In genomic region chrX:19323835-19324133, dm6 we compare ENCODE assay signal across 1 fruit fly cellular context.
TF ChIP-seq lines count a peak whose summit lies in the region.

No protein-coding gene starts in this region.

TF ChIP-seq in whole organism, embryonic, 481 proteins besides CTCF, POLR2A, EP300 and RAD21 (continued from another document):
- TF ChIP-seq gsb (GFP tag; IDR thresholded peaks at IDR 0.05; lab: Robert Waterston, UW) (peak; percentile 71), salm (tag; optimal IDR thresholded peaks at IDR 0.05; lab: Kevin White, UChicago) (peak; percentile 54), ara (GFP tag; IDR thresholded peaks at IDR 0.05; lab: Robert Waterston, UW) (peak; percentile 55), HmgD (GFP tag; optimal IDR thresholded peaks at IDR 0.05; lab: Kevin White, UChicago) (no peak), CG18764 (GFP tag; optimal IDR thresholded peaks at IDR 0.05; lab: Kevin White, UChicago) (peak; percentile 39), knrl (GFP tag; IDR thresholded peaks at IDR 0.05; lab: Robert Waterston, UW; ENCODE audit: partially characterized antibody) (no peak), amos (GFP tag; IDR thresholded peaks at IDR 0.05; lab: Robert Waterston, UW; ENCODE audit: partially characterized antibody) (no peak), Atf6 (GFP tag; IDR thresholded peaks at IDR 0.05; lab: Robert Waterston, UW) (peak; percentile 88), nau (GFP tag; optimal IDR thresholded peaks at IDR 0.05; lab: Kevin White, UChicago) (peak; percentile 68), hth (optimal IDR thresholded peaks at IDR 0.05; lab: Kevin White, UChicago) (no peak), pho (GFP tag; optimal IDR thresholded peaks at IDR 0.05; lab: Kevin White, UChicago) (peak; percentile 84), fu2 (GFP tag; optimal IDR thresholded peaks at IDR 0.05; lab: Kevin White, UChicago) (peak; percentile 35), CoRest (tag; optimal IDR thresholded peaks at IDR 0.05; lab: Kevin White, UChicago) (peak; percentile 79), CG1832 (GFP tag; optimal IDR thresholded peaks at IDR 0.05; lab: Kevin White, UChicago) (no peak), gro (GFP tag; optimal IDR thresholded peaks at IDR 0.05; lab: Kevin White, UChicago) (peak; percentile 73), MESR4 (GFP tag; optimal IDR thresholded peaks at IDR 0.05; lab: Kevin White, UChicago) (peak; percentile 1), Hmx (GFP tag; optimal IDR thresholded peaks at IDR 0.05; lab: Kevin White, UChicago) (peak; percentile 27), lbe (GFP tag; optimal IDR thresholded peaks at IDR 0.05; lab: Kevin White, UChicago) (peak; percentile 55), Aef1 (GFP tag; IDR thresholded peaks at IDR 0.05; lab: Robert Waterston, UW) (peak; percentile 75), Med (GFP tag; lab: Kevin White, UChicago) (peak; percentile 96), sqz (GFP tag; optimal IDR thresholded peaks at IDR 0.05; lab: Kevin White, UChicago) (no peak), Antp (GFP tag; optimal IDR thresholded peaks at IDR 0.05; lab: Kevin White, UChicago) (peak; percentile 69), CG6689 (GFP tag; IDR thresholded peaks at IDR 0.05; lab: Robert Waterston, UW) (peak; percentile 78), CG9727 (GFP tag; optimal IDR thresholded peaks at IDR 0.05; lab: Kevin White, UChicago) (peak; percentile 84), CG16813 (GFP tag; IDR thresholded peaks at IDR 0.05; lab: Robert Waterston, UW; ENCODE audit: partially characterized antibody) (no peak), Nf-YC (tag; optimal IDR thresholded peaks at IDR 0.05; lab: Kevin White, UChicago) (peak; percentile 56), tup (GFP tag; optimal IDR thresholded peaks at IDR 0.05; lab: Kevin White, UChicago) (peak; percentile 62), CG3065 (GFP tag; optimal IDR thresholded peaks at IDR 0.05; lab: Kevin White, UChicago) (peak; percentile 7), CrebB (tag; optimal IDR thresholded peaks at IDR 0.05; lab: Kevin White, UChicago) (peak; percentile 88), dpn (GFP tag; optimal IDR thresholded peaks at IDR 0.05; lab: Kevin White, UChicago) (peak; percentile 65 to 82), CG2712 (tag; optimal IDR thresholded peaks at IDR 0.05; lab: Kevin White, UChicago) (peak; percentile 83), oc (tag; optimal IDR thresholded peaks at IDR 0.05; lab: Kevin White, UChicago) (peak; percentile 78), dmrt99B (tag; optimal IDR thresholded peaks at IDR 0.05; lab: Kevin White, UChicago) (peak; percentile 82), CG7271 (tag; optimal IDR thresholded peaks at IDR 0.05; lab: Kevin White, UChicago) (no peak), CG6854 (GFP tag; optimal IDR thresholded peaks at IDR 0.05; lab: Kevin White, UChicago) (peak; percentile 63), HLHmδ (GFP tag; optimal IDR thresholded peaks at IDR 0.05; lab: Kevin White, UChicago) (no peak), CG6272 (GFP tag; IDR thresholded peaks at IDR 0.05; lab: Robert Waterston, UW) (peak; percentile 59; the same call in 1 of the 2 replicates), CG17385 (GFP tag; optimal IDR thresholded peaks at IDR 0.05; lab: Kevin White, UChicago) (peak; percentile 78), CG17186 (GFP tag; optimal IDR thresholded peaks at IDR 0.05; lab: Kevin White, UChicago) (peak; percentile 19), CG2116 (GFP tag; optimal IDR thresholded peaks at IDR 0.05; lab: Kevin White, UChicago) (peak; percentile 17), Asciz (GFP tag; optimal IDR thresholded peaks at IDR 0.05; lab: Kevin White, UChicago) (peak; percentile 64)
